Fruit fly (Drosophila melanogaster) whole organism, pupa: Measurements from ENCODE around the gene gammaCOP.

Source experiments
- Pif1A ChIP-seq: fragments of 200-800 bp; sonication (Bioruptor generic); optimal IDR thresholded peaks from 3 replicates; lab custom pipeline; 2016; ENCODE audit warnings: missing biosample characterization, missing genetic modification characterization
- Snoo ChIP-seq: fragments of 200-800 bp; sonication (Bioruptor generic); optimal IDR thresholded peaks from 3 replicates; lab custom pipeline; 2017; ENCODE audit warnings: missing biosample characterization, mild to moderate bottlenecking, missing genetic modification characterization, inconsistent platforms

DNA sequence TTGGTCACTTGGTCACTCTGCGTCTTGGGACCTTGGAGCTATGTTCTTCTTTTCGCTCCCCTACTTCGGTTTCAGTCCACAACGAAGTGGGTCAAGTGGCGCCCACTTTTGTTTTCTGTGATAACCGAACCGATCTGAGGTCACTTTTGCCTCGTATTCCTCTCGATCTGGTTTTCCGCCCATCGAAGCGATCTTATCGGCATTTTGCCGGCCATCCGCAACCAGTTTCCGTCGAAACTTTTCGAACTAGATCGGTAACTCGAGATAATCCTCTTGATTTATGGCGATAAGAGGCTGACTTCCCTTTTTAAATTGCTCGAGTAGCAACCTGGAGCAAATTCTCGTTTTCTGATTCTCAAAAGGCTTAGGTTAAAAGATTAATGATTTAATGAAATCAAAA lies 7.4 kb upstream of the gammaCOP start:
- no peak for TF ChIP-seq Pif1A
- TF ChIP-seq Snoo (tag; lab: Kevin White, UChicago): no peak
